Worm (Caenorhabditis elegans) whole organism, L2 larva: ENCODE results near the gene F35H8.4.

Experiments used
- ZK546.5 ChIP-seq: sonication (generic microtip); optimal IDR thresholded peaks from 2 replicates; lab custom pipeline; 2017; ENCODE audit warnings: missing biosample characterization, missing genetic modification characterization
- aly-2 ChIP-seq: fragments of 150-350 bp; optimal IDR thresholded peaks from 2 replicates; lab custom pipeline; 2014; ENCODE audit warnings: missing biosample characterization, missing genetic modification characterization
- ceh-82 ChIP-seq: fragments of 150-350 bp; optimal IDR thresholded peaks from 2 replicates; lab custom pipeline; 2014; ENCODE audit warnings: missing biosample characterization, missing genetic modification characterization
- elt-1 ChIP-seq: fragments of 150-350 bp; optimal IDR thresholded peaks from 2 replicates; lab custom pipeline; 2014; ENCODE audit warnings: missing biosample characterization, missing genetic modification characterization
- lin-13 ChIP-seq: fragments of 150-350 bp; optimal IDR thresholded peaks from 2 replicates; lab custom pipeline; 2014; ENCODE audit warnings: missing biosample characterization, missing genetic modification reagents, missing genetic modification characterization
- lsy-2 ChIP-seq, 2 experiments: fragments of 150-350 bp in 1 of 2; sonication (generic microtip) in 1 of 2; optimal IDR thresholded peaks; 2 replicates each; lab custom pipeline; 2014 to 2017; ENCODE audit warnings: missing biosample characterization in 2 of 2, missing genetic modification characterization in 2 of 2
- mdl-1 ChIP-seq, 2 experiments: fragments of 150-350 bp in 1 of 2; sonication (generic microtip) in 1 of 2; optimal IDR thresholded peaks; 2 replicates each; lab custom pipeline; 2017; ENCODE audit warnings: missing biosample characterization in 2 of 2, missing genetic modification characterization in 2 of 2
- nhr-11 ChIP-seq: fragments of 150-350 bp; optimal IDR thresholded peaks from 2 replicates; lab custom pipeline; 2014; ENCODE audit warnings: missing biosample characterization, missing genetic modification characterization
- nhr-77 ChIP-seq: fragments of 150-350 bp; optimal IDR thresholded peaks from 2 replicates; lab custom pipeline; 2014; ENCODE audit warnings: missing biosample characterization, missing genetic modification characterization
- skn-1 ChIP-seq: sonication (generic microtip); optimal IDR thresholded peaks from 2 replicates; lab custom pipeline; 2017; ENCODE audit warnings: missing biosample characterization, missing genetic modification characterization
- unc-39 ChIP-seq: fragments of 150-350 bp; optimal IDR thresholded peaks from 2 replicates; lab custom pipeline; 2014; ENCODE audit warnings: missing biosample characterization, missing genetic modification characterization
- unc-62 ChIP-seq: fragments of 150-350 bp; optimal IDR thresholded peaks from 2 replicates; lab custom pipeline; 2014; ENCODE audit warnings: missing biosample characterization, missing genetic modification reagents, missing genetic modification characterization
- zag-1 ChIP-seq: fragments of 150-350 bp; optimal IDR thresholded peaks from 2 replicates; lab custom pipeline; 2014; ENCODE audit warnings: missing biosample characterization, missing genetic modification characterization

ce11 chrII:9558906-9559305 lies 923 bp downstream of the F35H8.4 start:
- TF ChIP-seq mdl-1 (tag; optimal IDR thresholded peaks at IDR 0.05; lab: Kevin White, UChicago), result no peak
- TF ChIP-seq unc-39 (tag; lab: Kevin White, UChicago), result no peak
- no peak for TF ChIP-seq lin-13 (GFP tag; lab: Kevin White, UChicago)
- no peak for TF ChIP-seq nhr-77
- no peak for TF ChIP-seq ZK546.5
- no peak for TF ChIP-seq lsy-2 (tag; optimal IDR thresholded peaks at IDR 0.05; lab: Kevin White, UChicago)
- no peak for TF ChIP-seq unc-62 (GFP tag; lab: Kevin White, UChicago)
- TF ChIP-seq ceh-82, result no peak
- no peak for TF ChIP-seq skn-1
- no peak for TF ChIP-seq elt-1 (tag; lab: Kevin White, UChicago)
- no peak for TF ChIP-seq zag-1 (tag; lab: Kevin White, UChicago)
- TF ChIP-seq nhr-11, result no peak
- TF ChIP-seq aly-2 (tag; lab: Kevin White, UChicago), result no peak
